Worm (Caenorhabditis elegans) whole organism, late embryonic: ENCODE data around the gene let-858.

Experiments used
- C38D4.7 ChIP-seq: fragments of 200-800 bp; sonication (Bioruptor generic); optimal IDR thresholded peaks from 2 replicates; lab custom pipeline; 2018; ENCODE audit warnings: mild to moderate bottlenecking, missing genetic modification characterization, moderate library complexity, missing compliant biosample characterization
- F13H6.1 ChIP-seq: sonication (generic microtip); optimal IDR thresholded peaks from 2 replicates; lab custom pipeline; 2016; ENCODE audit warnings: missing genetic modification characterization, missing compliant biosample characterization
- K02D7.2 ChIP-seq: sonication (generic microtip); optimal IDR thresholded peaks from 2 replicates; lab custom pipeline; 2017; ENCODE audit warnings: mild to moderate bottlenecking, missing genetic modification characterization, missing compliant biosample characterization
- K09A11.1 ChIP-seq: sonication (generic microtip); optimal IDR thresholded peaks from 2 replicates; lab custom pipeline; 2017; ENCODE audit warnings: antibody characterized with exemption, mild to moderate bottlenecking, missing genetic modification characterization, missing compliant biosample characterization; ENCODE audit not compliant: insufficient read depth
- T23F11.4 ChIP-seq: fragments of 200-800 bp; sonication (Bioruptor generic); optimal IDR thresholded peaks from 2 replicates; lab custom pipeline; 2018; ENCODE audit warnings: mild to moderate bottlenecking, missing genetic modification characterization, missing compliant biosample characterization
- Y22D7AL.16 ChIP-seq: sonication (generic microtip); optimal IDR thresholded peaks from 2 replicates; lab custom pipeline; 2016; ENCODE audit warnings: missing genetic modification characterization, missing compliant biosample characterization
- ahr-1 ChIP-seq: sonication (generic microtip); optimal IDR thresholded peaks from 2 replicates; lab custom pipeline; 2016; ENCODE audit warnings: missing genetic modification characterization, missing compliant biosample characterization
- ama-1 ChIP-seq: fragments of 150-350 bp; optimal IDR thresholded peaks from 2 replicates; lab custom pipeline; 2014
- ceh-22 ChIP-seq: sonication (generic microtip); optimal IDR thresholded peaks from 2 replicates; lab custom pipeline; 2017; ENCODE audit warnings: missing biosample characterization, missing genetic modification characterization
- ceh-24 ChIP-seq: sonication (generic microtip); optimal IDR thresholded peaks from 2 replicates; lab custom pipeline; 2016; ENCODE audit warnings: mild to moderate bottlenecking, missing genetic modification characterization, missing compliant biosample characterization
- ceh-30 ChIP-seq: fragments of 150-350 bp; optimal IDR thresholded peaks from 2 replicates; lab custom pipeline; 2014; ENCODE audit warnings: missing biosample characterization, missing genetic modification characterization
- ceh-31 ChIP-seq: sonication (generic microtip); optimal IDR thresholded peaks from 2 replicates; lab custom pipeline; 2016; ENCODE audit warnings: missing genetic modification characterization, missing compliant biosample characterization
- ceh-48 ChIP-seq: sonication (generic microtip); optimal IDR thresholded peaks from 2 replicates; lab custom pipeline; 2016; ENCODE audit warnings: missing genetic modification characterization, inconsistent platforms, missing compliant biosample characterization
- ceh-6 ChIP-seq: fragments of 200-800 bp; sonication (Bioruptor generic); optimal IDR thresholded peaks from 2 replicates; lab custom pipeline; 2018; ENCODE audit warnings: mild to moderate bottlenecking, missing genetic modification characterization, missing compliant biosample characterization
- ceh-9 ChIP-seq: sonication (generic microtip); optimal IDR thresholded peaks from 2 replicates; lab custom pipeline; 2016; ENCODE audit warnings: mild to moderate bottlenecking, missing genetic modification characterization, inconsistent platforms, missing compliant biosample characterization
- che-1 ChIP-seq: sonication (generic microtip); optimal IDR thresholded peaks from 2 replicates; lab custom pipeline; 2016; ENCODE audit warnings: mild to moderate bottlenecking, missing genetic modification characterization, missing compliant biosample characterization
- dmd-4 ChIP-seq: sonication (generic microtip); optimal IDR thresholded peaks from 2 replicates; lab custom pipeline; 2016; ENCODE audit warnings: borderline replicate concordance, missing genetic modification characterization, missing compliant biosample characterization
- dve-1 ChIP-seq: sonication (generic microtip); optimal IDR thresholded peaks from 2 replicates; lab custom pipeline; 2017; ENCODE audit warnings: antibody characterized with exemption, mild to moderate bottlenecking, missing genetic modification characterization, missing compliant biosample characterization
- elt-2 ChIP-seq: sonication (generic microtip); optimal IDR thresholded peaks from 2 replicates; lab custom pipeline; 2016; ENCODE audit warnings: missing genetic modification reagents, missing genetic modification characterization, missing compliant biosample characterization
- elt-4 ChIP-seq: sonication (generic microtip); optimal IDR thresholded peaks from 2 replicates; lab custom pipeline; 2016; ENCODE audit warnings: missing genetic modification characterization, missing compliant biosample characterization
- ets-4 ChIP-seq: sonication (generic microtip); optimal IDR thresholded peaks from 2 replicates; lab custom pipeline; 2016; ENCODE audit warnings: missing genetic modification characterization, missing compliant biosample characterization
- eyg-1 ChIP-seq: sonication (generic microtip); optimal IDR thresholded peaks from 2 replicates; lab custom pipeline; 2016; ENCODE audit warnings: missing genotype, missing genetic modification characterization, missing compliant biosample characterization
- fkh-10 ChIP-seq: fragments of 150-350 bp; optimal IDR thresholded peaks from 2 replicates; lab custom pipeline; 2014; ENCODE audit warnings: missing biosample characterization, missing genetic modification reagents, missing genetic modification characterization
- gmeb-2 ChIP-seq: sonication (generic microtip); optimal IDR thresholded peaks from 2 replicates; lab custom pipeline; 2016; ENCODE audit warnings: missing genetic modification characterization, inconsistent platforms, missing compliant biosample characterization
- hlh-8 ChIP-seq: sonication (generic microtip); optimal IDR thresholded peaks from 2 replicates; lab custom pipeline; 2016; ENCODE audit warnings: missing genotype, missing genetic modification characterization, missing compliant biosample characterization
- lin-11 ChIP-seq: fragments of 200-800 bp; sonication (Bioruptor generic); optimal IDR thresholded peaks from 2 replicates; lab custom pipeline; 2018; ENCODE audit warnings: mild to moderate bottlenecking, missing genetic modification characterization, missing compliant biosample characterization
- mec-3 ChIP-seq: sonication (generic microtip); optimal IDR thresholded peaks from 2 replicates; lab custom pipeline; 2016; ENCODE audit warnings: borderline replicate concordance, missing genetic modification characterization, missing compliant biosample characterization
- nfya-1 ChIP-seq: sonication (generic microtip); optimal IDR thresholded peaks from 2 replicates; lab custom pipeline; 2017; ENCODE audit warnings: missing genetic modification characterization, mild to moderate bottlenecking, missing compliant biosample characterization, antibody characterized with exemption, moderate library complexity
- nhr-232 ChIP-seq: sonication (generic microtip); optimal IDR thresholded peaks from 2 replicates; lab custom pipeline; 2016; ENCODE audit warnings: missing genetic modification characterization, missing compliant biosample characterization
- odd-2 ChIP-seq: sonication (generic microtip); optimal IDR thresholded peaks from 2 replicates; lab custom pipeline; 2017; ENCODE audit warnings: antibody characterized with exemption, mild to moderate bottlenecking, missing genetic modification characterization, missing compliant biosample characterization
- pag-3 ChIP-seq: sonication (generic microtip); optimal IDR thresholded peaks from 2 replicates; lab custom pipeline; 2016; ENCODE audit warnings: missing compliant biosample characterization, missing genetic modification characterization, borderline replicate concordance
- pat-9 ChIP-seq: fragments of 200-800 bp; sonication (Bioruptor generic); optimal IDR thresholded peaks from 2 replicates; lab custom pipeline; 2018; ENCODE audit warnings: mild to moderate bottlenecking, missing genetic modification characterization, moderate library complexity, missing compliant biosample characterization
- pqm-1 ChIP-seq: sonication (generic microtip); optimal IDR thresholded peaks from 2 replicates; lab custom pipeline; 2016; ENCODE audit warnings: missing genetic modification characterization, missing compliant biosample characterization
- pros-1 ChIP-seq: fragments of 150-350 bp; optimal IDR thresholded peaks from 2 replicates; lab custom pipeline; 2014; ENCODE audit warnings: missing biosample characterization, missing genetic modification reagents, missing genetic modification characterization
- ref-2 ChIP-seq: sonication (generic microtip); optimal IDR thresholded peaks from 2 replicates; lab custom pipeline; 2016; ENCODE audit warnings: missing genetic modification characterization, missing compliant biosample characterization
- sdc-2 ChIP-seq: sonication (generic microtip); optimal IDR thresholded peaks from 2 replicates; lab custom pipeline; 2016; ENCODE audit warnings: missing genotype, missing genetic modification characterization, missing compliant biosample characterization
- sox-2 ChIP-seq: fragments of 200-800 bp; sonication (Bioruptor generic); IDR thresholded peaks from 2 replicates; pipeline ENCODE4 v1.3.6; 2022; ENCODE audit warnings: missing genetic modification reagents, missing genetic modification characterization, missing compliant biosample characterization
- sox-4 ChIP-seq: sonication (generic microtip); optimal IDR thresholded peaks from 2 replicates; lab custom pipeline; 2017; ENCODE audit warnings: mild to moderate bottlenecking, missing genetic modification characterization, inconsistent platforms, missing compliant biosample characterization
- syd-9 ChIP-seq: sonication (generic microtip); optimal IDR thresholded peaks from 2 replicates; lab custom pipeline; 2016; ENCODE audit warnings: mild to moderate bottlenecking, missing genetic modification characterization, moderate library complexity, missing compliant biosample characterization
- tbx-2 ChIP-seq: sonication (generic microtip); optimal IDR thresholded peaks from 2 replicates; lab custom pipeline; 2016; ENCODE audit warnings: missing genetic modification characterization, missing compliant biosample characterization
- ttx-3 ChIP-seq: sonication (generic microtip); optimal IDR thresholded peaks from 2 replicates; lab custom pipeline; 2016; ENCODE audit warnings: missing genetic modification reagents, missing genetic modification characterization, missing compliant biosample characterization
- unc-3 ChIP-seq, 2 experiments: fragments of 200-800 bp in 1 of 2; sonication (Bioruptor generic) in 1 of 2; sonication (generic microtip) in 1 of 2; conservative IDR thresholded peaks in 1 of 2; optimal IDR thresholded peaks in 1 of 2; 2 replicates each; pipeline versions ENCODE4 v1.3.6 to Lab custom; 2016 to 2022; ENCODE audit warnings: missing compliant biosample characterization in 2 of 2, missing genetic modification characterization in 2 of 2, missing genetic modification reagents in 1 of 2
- unc-42 ChIP-seq: sonication (generic microtip); optimal IDR thresholded peaks from 2 replicates; lab custom pipeline; 2016; ENCODE audit warnings: missing genotype, missing genetic modification characterization, missing compliant biosample characterization
- unc-55 ChIP-seq: sonication (generic microtip); optimal IDR thresholded peaks from 2 replicates; lab custom pipeline; 2017; ENCODE audit warnings: missing biosample characterization, missing genetic modification reagents, missing genetic modification characterization
- unc-86 ChIP-seq: sonication (generic microtip); optimal IDR thresholded peaks from 2 replicates; lab custom pipeline; 2016; ENCODE audit warnings: missing genetic modification characterization, missing compliant biosample characterization
- zip-5 ChIP-seq: sonication (generic microtip); optimal IDR thresholded peaks from 2 replicates; lab custom pipeline; 2016; ENCODE audit warnings: missing genetic modification characterization, missing compliant biosample characterization
- ztf-16 ChIP-seq: sonication (generic microtip); optimal IDR thresholded peaks from 2 replicates; lab custom pipeline; 2017; ENCODE audit warnings: missing genetic modification characterization, missing compliant biosample characterization

let-858 gene

DNA sequence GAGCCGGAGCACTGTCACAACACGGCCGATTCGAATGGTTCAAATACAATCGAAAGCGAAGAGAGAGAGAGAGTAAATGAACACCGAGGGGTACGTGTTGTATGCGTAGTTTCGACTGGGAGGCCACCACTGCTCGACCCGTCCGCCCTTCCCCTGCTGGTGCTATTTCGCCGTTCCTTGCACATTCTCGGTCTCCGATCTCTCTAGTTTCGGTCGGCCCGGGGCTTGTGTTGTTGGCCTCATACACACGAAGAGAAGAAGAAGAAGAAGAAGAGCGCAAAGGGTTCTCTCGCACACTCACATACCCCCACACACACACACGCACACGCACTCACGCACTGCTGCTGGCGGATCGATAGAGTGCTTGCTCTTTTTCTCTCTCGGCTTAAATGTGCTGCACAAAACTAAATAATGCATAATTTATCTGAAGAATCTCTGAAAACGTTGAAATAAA, 20.7 kb downstream of the let-858 start (continued):
- TF ChIP-seq ceh-6 (peak; percentile 36), fkh-10 (peak; percentile 51), unc-55 (peak; percentile 64), ama-1 (lab: Kevin White, UChicago) (no peak), dmd-4 (tag; lab: Kevin White, UChicago) (peak; percentile 2), ceh-9 (tag; lab: Kevin White, UChicago) (no peak), dve-1 (no peak), lin-11 (tag; lab: Kevin White, UChicago) (no peak), sdc-2 (peak; percentile 48), eyg-1 (tag; lab: Kevin White, UChicago) (peak; percentile 8), che-1 (tag; lab: Kevin White, UChicago) (no peak), tbx-2 (tag; lab: Kevin White, UChicago) (peak; percentile 81), zip-5 (tag; lab: Kevin White, UChicago) (no peak), Y22D7AL.16 (tag; lab: Kevin White, UChicago) (no peak), mec-3 (tag; lab: Kevin White, UChicago) (no peak), ztf-16 (no peak), pqm-1 (tag; lab: Kevin White, UChicago) (peak; percentile 47), K09A11.1 (peak; percentile 63), syd-9 (tag; lab: Kevin White, UChicago) (peak; percentile 75), T23F11.4 (GFP tag; lab: Kevin White, UChicago) (no peak), ttx-3 (tag; lab: Kevin White, UChicago) (no peak), pros-1 (peak; percentile 88), sox-2 (no peak), unc-86 (tag; lab: Kevin White, UChicago) (peak; percentile 1), C38D4.7 (GFP tag; lab: Kevin White, UChicago) (no peak), nfya-1 (tag; lab: Kevin White, UChicago) (peak; percentile 83), nhr-232 (tag; lab: Kevin White, UChicago) (no peak), elt-2 (tag; lab: Kevin White, UChicago) (peak; percentile 73), ceh-24 (no peak), ceh-30 (no peak), ceh-31 (tag; lab: Kevin White, UChicago) (peak; percentile 86), hlh-8 (tag; lab: Kevin White, UChicago) (no peak), ref-2 (tag; lab: Kevin White, UChicago) (peak; percentile 91), elt-4 (tag; lab: Kevin White, UChicago) (no peak), ceh-22 (no peak), ceh-48 (tag; lab: Kevin White, UChicago) (peak; percentile 88), unc-3 (GFP tag; conservative IDR thresholded peaks at IDR 0.05; lab: Robert Waterston, UW) (no peak), unc-3 (tag; optimal IDR thresholded peaks at IDR 0.05; lab: Kevin White, UChicago) (peak; percentile 15), odd-2 (tag; lab: Kevin White, UChicago) (no peak), gmeb-2 (tag; lab: Kevin White, UChicago) (no peak), F13H6.1 (tag; lab: Kevin White, UChicago) (no peak), unc-42 (peak; percentile 80), sox-4 (tag; lab: Kevin White, UChicago) (no peak), K02D7.2 (tag; lab: Kevin White, UChicago) (peak; percentile 44), ets-4 (tag; lab: Kevin White, UChicago) (peak; percentile 55), pat-9 (peak; percentile 36), ahr-1 (tag; lab: Kevin White, UChicago) (no peak), pag-3 (tag; lab: Kevin White, UChicago) (no peak)
